Fruit fly (Drosophila melanogaster): Measurements from ENCODE around the gene hyx.

dm6 chr3R:9051937-9052680 lies 13.5 kb downstream of the hyx start, which contains the start of gene Kdm2:
- no peak for TF ChIP-seq CTCF (optimal IDR thresholded peaks at IDR 0.05)
- no peak for TF ChIP-seq CG8478 (optimal IDR thresholded peaks at IDR 0.05)
